Worm (Caenorhabditis elegans) whole organism, midembryonic: ENCODE results near the gene stg-1.

ENCODE experiments used
- T22C8.4 ChIP-seq: fragments of 200-800 bp; sonication (Bioruptor generic); IDR thresholded peaks from 2 replicates; pipeline ENCODE4 v1.3.6; 2022; ENCODE audit warnings: missing genetic modification characterization, missing compliant biosample characterization
- cog-1 ChIP-seq: sonication (generic microtip); optimal IDR thresholded peaks from 2 replicates; lab custom pipeline; 2016; ENCODE audit warnings: missing genetic modification characterization, missing compliant biosample characterization
- flt-1 ChIP-seq: fragments of 200-800 bp; sonication (Bioruptor generic); IDR thresholded peaks from 2 replicates; pipeline ENCODE4 v1.3.6; 2022; ENCODE audit warnings: missing genetic modification characterization, missing compliant biosample characterization
- klf-2 ChIP-seq: fragments of 200-800 bp; sonication (Bioruptor generic); conservative IDR thresholded peaks from 2 replicates; pipeline ENCODE4 v1.3.6; 2022; ENCODE audit warnings: missing genetic modification reagents, missing genetic modification characterization, missing compliant biosample characterization
- med-1 ChIP-seq: sonication (generic microtip); optimal IDR thresholded peaks from 2 replicates; lab custom pipeline; 2017; ENCODE audit warnings: missing genetic modification characterization, mild to moderate bottlenecking, missing compliant biosample characterization, antibody characterized with exemption, missing genetic modification reagents; ENCODE audit not compliant: insufficient read depth
- ref-1 ChIP-seq: fragments of 200-800 bp; sonication (Bioruptor generic); conservative IDR thresholded peaks from 2 replicates; pipeline ENCODE4 v1.3.6; 2022; ENCODE audit warnings: missing genetic modification reagents, missing genetic modification characterization, missing compliant biosample characterization
- tab-1 ChIP-seq: fragments of 200-800 bp; sonication (Bioruptor generic); IDR thresholded peaks from 2 replicates; pipeline ENCODE4 v1.3.6; 2022; ENCODE audit warnings: missing genetic modification characterization, missing compliant biosample characterization
- ztf-23 ChIP-seq: fragments of 200-800 bp; sonication (Bioruptor generic); IDR thresholded peaks from 2 replicates; pipeline ENCODE4 v1.3.6; 2022; ENCODE audit warnings: missing genetic modification reagents, missing genetic modification characterization, missing compliant biosample characterization
- ztf-29 ChIP-seq: fragments of 200-800 bp; sonication (Bioruptor generic); IDR thresholded peaks from 2 replicates; pipeline ENCODE4 v1.3.6; 2022; ENCODE audit warnings: missing genetic modification reagents, missing genetic modification characterization, missing compliant biosample characterization

The stg-1 gene

DNA sequence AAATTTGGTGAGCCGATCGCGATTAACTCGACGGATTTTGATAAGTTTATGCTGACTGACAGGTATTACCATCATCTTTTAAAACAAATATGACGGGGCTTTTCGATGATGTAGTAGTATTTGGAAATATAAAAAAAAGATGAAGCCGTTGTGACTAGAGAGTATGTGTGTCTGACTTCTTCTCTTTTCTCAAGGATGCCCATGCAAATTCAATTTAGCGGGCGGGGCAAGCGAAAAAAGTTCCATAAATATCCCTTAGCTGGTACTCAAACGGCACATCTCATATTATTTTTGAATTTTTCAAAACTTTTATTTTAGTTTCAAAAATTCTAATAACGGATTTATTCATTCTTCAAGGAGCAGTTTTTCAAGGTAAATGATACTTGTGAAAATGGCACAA is at the start of gene stg-1:
TSS of gene stg-1 (minus strand) at position 153 of the 400 bp plus-strand sequence.
- TF ChIP-seq cog-1 (tag; lab: Kevin White, UChicago) (no peak), flt-1 (GFP tag; lab: Robert Waterston, UW) (no peak), ztf-23 (GFP tag; lab: Robert Waterston, UW) (no peak), tab-1 (GFP tag; lab: Robert Waterston, UW) (no peak), klf-2 (GFP tag; lab: Robert Waterston, UW) (no peak), T22C8.4 (GFP tag; lab: Robert Waterston, UW) (no peak), med-1 (no peak), ref-1 (GFP tag; lab: Robert Waterston, UW) (no peak), ztf-29 (no peak)

DNA sequence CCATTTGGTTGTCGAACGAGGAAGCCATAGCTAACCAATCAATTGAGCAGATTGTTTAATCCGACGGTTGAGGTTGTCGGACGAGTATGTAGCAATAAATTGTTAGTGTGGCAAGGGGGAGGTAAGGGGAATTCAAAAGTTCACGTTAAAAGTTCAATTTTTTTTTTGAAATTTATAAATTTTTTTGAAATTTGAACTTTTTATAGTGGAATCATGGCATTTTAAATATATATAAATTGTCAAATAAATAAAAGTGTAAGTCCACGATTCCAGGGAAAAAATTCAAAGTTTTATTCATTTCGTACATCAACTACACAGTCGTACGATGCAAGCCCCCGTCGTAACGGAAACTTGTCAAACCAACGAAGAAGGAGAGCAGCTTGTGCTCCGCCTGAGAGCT is 47.9 kb upstream of the stg-1 start, which contains the start of the genes ZK945.7 and ZK945.8:
TSS of gene ZK945.7 (minus strand) at position 101 of the 400 bp plus-strand sequence.
TSS of gene ZK945.8 (plus strand) at position 275 of the 400 bp plus-strand sequence.
- no peak for TF ChIP-seq cog-1 (tag; lab: Kevin White, UChicago)

ce11 chrII:10106870-10107269 is 46.4 kb upstream of the stg-1 start, which contains the start of gene ZK945.6:
TSS of gene ZK945.6 (minus strand) at chrII:10106970.
- no peak for TF ChIP-seq flt-1 (GFP tag; lab: Robert Waterston, UW)

- TF ChIP-seq tab-1 (GFP tag; lab: Robert Waterston, UW) (no peak), cog-1 (tag; lab: Kevin White, UChicago) (no peak), med-1 (no peak), klf-2 (GFP tag; lab: Robert Waterston, UW) (no peak), T22C8.4 (GFP tag; lab: Robert Waterston, UW) (no peak), ztf-23 (GFP tag; lab: Robert Waterston, UW) (no peak), flt-1 (GFP tag; lab: Robert Waterston, UW) (no peak), ztf-29 (no peak), ref-1 (GFP tag; lab: Robert Waterston, UW) (no peak)
Observed at ce11 chrII:10105604-10106003, 45.1 kb upstream of the stg-1 start, which contains the start of gene ZK945.4. TSS of gene ZK945.4 (minus strand) at chrII:10105704.

DNA sequence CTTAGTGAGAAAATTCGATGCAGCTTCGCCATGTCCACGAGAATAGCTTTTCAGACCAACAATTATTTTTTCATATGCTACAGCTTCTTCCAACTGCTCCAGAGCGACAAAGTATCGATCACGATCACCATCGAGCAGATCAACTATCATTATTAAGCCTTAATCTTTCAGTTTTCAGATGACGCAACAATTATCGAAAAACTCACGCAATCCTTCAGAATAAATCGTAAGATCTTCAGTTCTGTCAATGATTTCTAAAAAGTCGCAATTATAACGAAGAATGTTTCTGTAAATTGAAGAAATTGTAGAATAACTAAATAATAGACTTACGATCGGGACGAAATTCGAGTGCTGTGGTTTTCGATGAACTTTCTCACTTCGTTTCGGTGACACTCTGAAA is 42.8 kb upstream of the stg-1 start:
- TF ChIP-seq ref-1 (GFP tag; lab: Robert Waterston, UW): no peak
- TF ChIP-seq ztf-29: no peak
- TF ChIP-seq tab-1 (GFP tag; lab: Robert Waterston, UW): no peak
- no peak for TF ChIP-seq ztf-23 (GFP tag; lab: Robert Waterston, UW)
- TF ChIP-seq cog-1 (tag; lab: Kevin White, UChicago): no peak
- no peak for TF ChIP-seq med-1
- TF ChIP-seq T22C8.4 (GFP tag; lab: Robert Waterston, UW): no peak
- TF ChIP-seq klf-2 (GFP tag; lab: Robert Waterston, UW): no peak
- TF ChIP-seq flt-1 (GFP tag; lab: Robert Waterston, UW): no peak

ce11 chrII:10099804-10100360 is 39.4 kb upstream of the stg-1 start, which contains the start of the genes pas-7 and puf-12:
TSS of gene pas-7 (minus strand) at chrII:10099854.
TSS of gene puf-12 (plus strand) at chrII:10100310.
- TF ChIP-seq med-1 (no peak), klf-2 (GFP tag; lab: Robert Waterston, UW) (no peak), cog-1 (tag; lab: Kevin White, UChicago) (no peak), ztf-29 (no peak), ztf-23 (GFP tag; lab: Robert Waterston, UW) (no peak), flt-1 (GFP tag; lab: Robert Waterston, UW) (no peak), tab-1 (GFP tag; lab: Robert Waterston, UW) (no peak)

DNA sequence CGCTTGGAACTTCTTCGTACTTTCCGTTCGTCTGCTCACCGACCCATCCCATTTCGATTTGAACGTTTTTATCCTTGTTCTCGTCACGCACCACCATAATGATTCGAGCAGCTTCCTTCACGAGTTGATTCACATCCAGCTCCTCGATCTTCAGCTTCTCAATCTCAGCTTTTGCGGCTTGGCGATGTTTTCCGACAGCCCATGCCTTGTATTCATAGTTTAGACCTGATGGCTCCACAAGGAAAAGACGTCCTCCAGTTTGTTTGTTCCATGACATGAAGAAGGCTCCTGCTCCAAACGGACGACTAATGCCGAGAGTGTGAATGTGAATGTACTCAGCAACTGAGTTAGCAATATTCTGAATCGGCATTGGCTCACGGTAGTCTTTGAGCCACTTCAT is 38.6 kb upstream of the stg-1 start:
- TF ChIP-seq tab-1 (GFP tag; lab: Robert Waterston, UW) (no peak), klf-2 (GFP tag; lab: Robert Waterston, UW) (no peak), flt-1 (GFP tag; lab: Robert Waterston, UW) (no peak), cog-1 (tag; lab: Kevin White, UChicago) (no peak), med-1 (no peak), ztf-23 (GFP tag; lab: Robert Waterston, UW) (no peak), ref-1 (GFP tag; lab: Robert Waterston, UW) (no peak), T22C8.4 (GFP tag; lab: Robert Waterston, UW) (no peak)

DNA sequence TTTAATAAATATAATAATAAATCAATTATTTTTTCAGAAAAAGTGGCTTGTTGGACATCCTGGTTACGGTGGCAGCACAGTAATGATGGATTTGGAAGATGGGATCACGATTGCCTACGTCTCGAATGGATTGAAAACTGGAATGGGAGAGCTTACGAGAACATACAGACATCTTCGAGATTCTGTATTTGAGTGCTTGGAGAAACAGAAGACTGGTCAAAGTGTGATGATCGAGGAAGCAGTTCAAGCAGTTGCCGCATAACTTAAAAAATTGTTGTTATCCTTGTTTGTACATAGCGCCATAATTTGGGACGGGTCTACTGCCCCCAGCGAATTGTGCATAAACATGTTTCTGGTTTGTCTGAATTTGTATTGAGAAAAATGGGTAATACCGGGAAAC is 38.0 kb upstream of the stg-1 start:
- no peak for TF ChIP-seq ref-1 (GFP tag; lab: Robert Waterston, UW)
- TF ChIP-seq ztf-23 (GFP tag; lab: Robert Waterston, UW): no peak
- TF ChIP-seq flt-1 (GFP tag; lab: Robert Waterston, UW): no peak
- TF ChIP-seq klf-2 (GFP tag; lab: Robert Waterston, UW): no peak
- no peak for TF ChIP-seq ztf-29
- no peak for TF ChIP-seq T22C8.4 (GFP tag; lab: Robert Waterston, UW)

DNA sequence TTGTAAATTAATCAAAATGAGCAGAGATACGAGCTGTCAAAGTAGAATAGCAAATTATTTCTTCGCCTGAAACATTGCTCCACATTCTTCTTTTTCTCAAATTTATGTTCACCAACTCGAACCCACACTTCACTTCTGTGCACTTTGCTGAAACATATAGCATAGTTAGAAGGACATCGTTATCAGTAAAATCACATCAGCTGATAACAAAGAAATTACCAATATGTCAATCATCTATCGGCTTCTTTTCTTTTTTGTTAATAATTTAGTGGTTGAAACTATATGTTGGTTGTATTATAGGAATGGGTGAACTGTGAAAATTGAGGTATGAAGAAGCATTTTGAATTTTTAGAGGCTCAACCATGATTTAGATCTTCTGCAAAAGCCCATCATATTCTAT is 34.8 kb upstream of the stg-1 start:
- TF ChIP-seq cog-1 (tag; lab: Kevin White, UChicago): no peak
- no peak for TF ChIP-seq flt-1 (GFP tag; lab: Robert Waterston, UW)
- no peak for TF ChIP-seq ref-1 (GFP tag; lab: Robert Waterston, UW)
- TF ChIP-seq ztf-29: no peak
- no peak for TF ChIP-seq tab-1 (GFP tag; lab: Robert Waterston, UW)

DNA sequence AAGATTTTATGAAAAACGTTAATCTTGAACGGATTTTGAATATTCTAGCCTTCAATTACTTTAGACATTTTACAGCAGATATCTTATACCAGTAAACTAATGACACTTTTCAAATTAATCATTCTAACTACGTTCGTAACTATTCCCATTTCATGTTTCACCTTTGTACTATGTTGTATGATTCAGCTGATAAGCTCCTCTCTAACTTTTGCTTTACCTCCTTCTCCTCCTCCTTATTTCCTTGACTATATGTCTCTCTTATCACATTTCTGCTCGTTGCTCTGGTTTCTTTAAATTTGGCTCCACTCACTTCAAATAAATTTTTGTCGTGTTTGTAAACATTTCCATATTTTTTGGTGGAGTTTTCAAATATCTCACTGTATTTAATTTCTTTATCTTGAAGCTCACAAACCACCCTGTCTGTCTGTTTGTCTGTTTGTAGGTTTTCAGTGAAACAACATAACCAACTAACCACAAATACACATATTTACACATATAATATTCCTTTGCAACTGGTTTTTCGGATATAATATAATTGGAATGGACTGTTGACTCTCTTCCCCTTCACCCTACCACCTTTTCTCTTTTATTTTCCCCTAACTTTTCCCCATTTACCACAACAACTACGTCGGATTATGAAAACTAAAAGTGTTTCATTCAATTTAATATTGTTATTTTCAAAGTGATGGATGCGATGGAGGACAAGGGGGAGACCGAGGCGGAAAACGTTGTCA is 33.9 kb upstream of the stg-1 start, which contains the start of gene lact-2:
TSS of gene lact-2 (plus strand) at position 684 of the 734 bp plus-strand sequence.
- TF ChIP-seq med-1 (no peak), flt-1 (GFP tag; lab: Robert Waterston, UW) (no peak), ztf-29 (no peak), ref-1 (GFP tag; lab: Robert Waterston, UW) (no peak), tab-1 (GFP tag; lab: Robert Waterston, UW) (no peak), T22C8.4 (GFP tag; lab: Robert Waterston, UW) (no peak), klf-2 (GFP tag; lab: Robert Waterston, UW) (no peak), cog-1 (tag; lab: Kevin White, UChicago) (no peak), ztf-23 (GFP tag; lab: Robert Waterston, UW) (no peak)
